Worm (Caenorhabditis elegans) whole organism, L4 larva: ENCODE measurements around the gene ehbp-1.

ENCODE experiments used
- F26F4.8 ChIP-seq: fragments of 200-800 bp; sonication (Bioruptor generic); conservative IDR thresholded peaks from 2 replicates; pipeline ENCODE4 v1.3.6; 2022; ENCODE audit warnings: missing genetic modification characterization, missing compliant biosample characterization
- F37D6.2 ChIP-seq: sonication (generic microtip); optimal IDR thresholded peaks from 2 replicates; lab custom pipeline; 2016; ENCODE audit warnings: mild to moderate bottlenecking, missing genetic modification characterization, missing compliant biosample characterization
- F44E2.7 ChIP-seq: fragments of 200-800 bp; sonication (Bioruptor generic); IDR thresholded peaks from 2 replicates; pipeline ENCODE4 v2.1.2; 2022; ENCODE audit warnings: missing genetic modification characterization, missing compliant biosample characterization
- T26A8.4 ChIP-seq: fragments of 200-800 bp; sonication (Bioruptor generic); IDR thresholded peaks from 2 replicates; pipeline ENCODE4 v1.3.6; 2022; ENCODE audit warnings: missing genetic modification characterization, missing compliant biosample characterization
- Y75B8A.6 ChIP-seq: fragments of 200-800 bp; sonication (Bioruptor generic); IDR thresholded peaks from 2 replicates; pipeline ENCODE4 v1.3.6; 2022; ENCODE audit warnings: missing genetic modification reagents, missing genetic modification characterization, missing compliant biosample characterization
- ZK337.2 ChIP-seq: fragments of 200-800 bp; sonication (Bioruptor generic); IDR thresholded peaks from 2 replicates; pipeline ENCODE4 v1.3.6; 2022; ENCODE audit warnings: missing genetic modification reagents, missing genetic modification characterization, missing compliant biosample characterization
- ceh-20 ChIP-seq: fragments of 200-800 bp; sonication (Bioruptor generic); IDR thresholded peaks from 2 replicates; pipeline ENCODE4 v1.3.6; 2022; ENCODE audit warnings: missing genetic modification reagents, missing genetic modification characterization, missing compliant biosample characterization
- ceh-44 ChIP-seq: fragments of 200-800 bp; sonication (Bioruptor generic); IDR thresholded peaks from 2 replicates; pipeline ENCODE4 v1.3.6; 2022; ENCODE audit warnings: missing genetic modification reagents, missing genetic modification characterization, missing compliant biosample characterization
- ces-1 ChIP-seq: fragments of 150-350 bp; sonication (generic microtip); optimal IDR thresholded peaks from 4 replicates; lab custom pipeline; 2014; ENCODE audit warnings: missing biosample characterization, missing genetic modification reagents, missing genetic modification characterization
- cey-2 ChIP-seq: sonication (generic microtip); optimal IDR thresholded peaks from 3 replicates; lab custom pipeline; 2017; ENCODE audit warnings: missing genetic modification characterization, mild to moderate bottlenecking, missing compliant biosample characterization, antibody characterized with exemption, borderline replicate concordance; ENCODE audit not compliant: insufficient read depth
- ctbp-1 ChIP-seq: fragments of 200-800 bp; sonication (Bioruptor generic); IDR thresholded peaks from 2 replicates; pipeline ENCODE4 v1.3.6; 2022; ENCODE audit warnings: missing genetic modification reagents, missing genetic modification characterization, missing compliant biosample characterization
- daf-16 ChIP-seq, 3 experiments: sonication (generic microtip); optimal IDR thresholded peaks; 2 replicates each; lab custom pipeline; 2016 to 2017; ENCODE audit warnings: missing genetic modification characterization in 3 of 3, missing genetic modification reagents in 3 of 3, mild to moderate bottlenecking in 2 of 3, missing compliant biosample characterization in 2 of 3, missing biosample characterization in 1 of 3, moderate library complexity in 1 of 3
- dmd-6 ChIP-seq: fragments of 200-800 bp; sonication (Bioruptor generic); IDR thresholded peaks from 2 replicates; pipeline ENCODE4 v1.3.6; 2022; ENCODE audit warnings: missing genetic modification reagents, missing genetic modification characterization, missing compliant biosample characterization
- dmd-8 ChIP-seq: fragments of 200-800 bp; sonication (Bioruptor generic); IDR thresholded peaks from 2 replicates; pipeline ENCODE4 v1.3.6; 2022; ENCODE audit warnings: missing genetic modification characterization, missing compliant biosample characterization
- dmd-9 ChIP-seq: fragments of 200-800 bp; sonication (Bioruptor generic); IDR thresholded peaks from 2 replicates; pipeline ENCODE4 v1.3.6; 2022; ENCODE audit warnings: missing genetic modification reagents, missing genetic modification characterization, missing compliant biosample characterization
- duxl-1 ChIP-seq: sonication (generic microtip); optimal IDR thresholded peaks from 2 replicates; lab custom pipeline; 2016; ENCODE audit warnings: mild to moderate bottlenecking, missing genetic modification characterization, moderate library complexity, missing compliant biosample characterization; ENCODE audit not compliant: poor library complexity
- dve-1 ChIP-seq: sonication (generic microtip); optimal IDR thresholded peaks from 2 replicates; lab custom pipeline; 2017; ENCODE audit warnings: antibody characterized with exemption, mild to moderate bottlenecking, missing genetic modification characterization, missing compliant biosample characterization; ENCODE audit not compliant: insufficient read depth
- hlh-11 ChIP-seq: fragments of 200-800 bp; sonication (Bioruptor generic); optimal IDR thresholded peaks from 2 replicates; lab custom pipeline; 2018; ENCODE audit warnings: mild to moderate bottlenecking, missing genetic modification characterization, missing compliant biosample characterization
- hlh-30 ChIP-seq: sonication (generic microtip); optimal IDR thresholded peaks from 2 replicates; lab custom pipeline; 2017; ENCODE audit warnings: antibody characterized with exemption, mild to moderate bottlenecking, missing genetic modification characterization, missing compliant biosample characterization; ENCODE audit not compliant: insufficient read depth
- hmg-1.1 ChIP-seq: fragments of 200-800 bp; sonication (Bioruptor generic); IDR thresholded peaks from 2 replicates; pipeline ENCODE4 v1.3.6; 2022; ENCODE audit warnings: missing genetic modification reagents, missing genetic modification characterization, missing compliant biosample characterization
- jun-1 ChIP-seq: fragments of 150-350 bp; optimal IDR thresholded peaks from 2 replicates; lab custom pipeline; 2014; ENCODE audit warnings: missing biosample characterization, missing genetic modification reagents, missing genetic modification characterization
- lin-1 ChIP-seq: fragments of 200-800 bp; sonication (Bioruptor generic); IDR thresholded peaks from 2 replicates; pipeline ENCODE4 v1.3.6; 2022; ENCODE audit warnings: missing genetic modification reagents, missing genetic modification characterization, missing compliant biosample characterization
- lin-13 ChIP-seq: fragments of 150-350 bp; optimal IDR thresholded peaks from 2 replicates; lab custom pipeline; 2014; ENCODE audit warnings: missing biosample characterization, missing genetic modification reagents, missing genetic modification characterization
- madf-5 ChIP-seq, 2 experiments: fragments of 200-800 bp; sonication (Bioruptor generic); IDR thresholded peaks; 2 replicates each; pipeline ENCODE4 v1.3.6; 2022; ENCODE audit warnings: missing compliant biosample characterization in 2 of 2, missing genetic modification characterization in 2 of 2
- madf-9 ChIP-seq: fragments of 200-800 bp; sonication (Bioruptor generic); conservative IDR thresholded peaks from 2 replicates; pipeline ENCODE4 v1.3.6; 2022; ENCODE audit warnings: missing genetic modification reagents, missing genetic modification characterization, missing compliant biosample characterization
- mdl-1 ChIP-seq, 2 experiments: fragments of 150-350 bp in 1 of 2; sonication (generic microtip) in 1 of 2; optimal IDR thresholded peaks; 2 replicates each; lab custom pipeline; 2014 to 2017; ENCODE audit warnings: missing biosample characterization in 2 of 2, missing genetic modification characterization in 2 of 2
- mep-1 ChIP-seq: fragments of 150-350 bp; sonication (generic microtip); optimal IDR thresholded peaks from 3 replicates; lab custom pipeline; 2014; ENCODE audit warnings: missing biosample characterization, missing genetic modification characterization
- mxl-2 ChIP-seq: fragments of 200-800 bp; sonication (Bioruptor generic); conservative IDR thresholded peaks from 2 replicates; pipeline ENCODE4 v1.3.6; 2022; ENCODE audit warnings: missing genetic modification reagents, missing genetic modification characterization, missing compliant biosample characterization
- mxl-3 ChIP-seq: fragments of 200-800 bp; sonication (Bioruptor generic); optimal IDR thresholded peaks from 2 replicates; lab custom pipeline; 2018; ENCODE audit warnings: mild to moderate bottlenecking, missing genetic modification characterization, missing compliant biosample characterization
- nhr-102 ChIP-seq: sonication (generic microtip); optimal IDR thresholded peaks from 2 replicates; lab custom pipeline; 2016; ENCODE audit warnings: mild to moderate bottlenecking, missing genetic modification characterization, moderate library complexity, missing compliant biosample characterization
- nhr-11 ChIP-seq: fragments of 150-350 bp; optimal IDR thresholded peaks from 2 replicates; lab custom pipeline; 2014; ENCODE audit warnings: missing biosample characterization, missing genetic modification characterization
- nhr-111 ChIP-seq: fragments of 200-800 bp; sonication (Bioruptor generic); optimal IDR thresholded peaks from 2 replicates; lab custom pipeline; 2018; ENCODE audit warnings: mild to moderate bottlenecking, missing genetic modification characterization, missing compliant biosample characterization
- nhr-237 ChIP-seq: sonication (generic microtip); optimal IDR thresholded peaks from 2 replicates; lab custom pipeline; 2017; ENCODE audit warnings: missing biosample characterization, missing genetic modification characterization
- nhr-25 ChIP-seq: sonication (generic microtip); optimal IDR thresholded peaks from 2 replicates; lab custom pipeline; 2017; ENCODE audit warnings: missing genetic modification characterization, mild to moderate bottlenecking, missing compliant biosample characterization, antibody characterized with exemption, moderate library complexity, borderline replicate concordance; ENCODE audit not compliant: insufficient read depth
- nhr-48 ChIP-seq: sonication (generic microtip); optimal IDR thresholded peaks from 2 replicates; lab custom pipeline; 2016; ENCODE audit warnings: mild to moderate bottlenecking, missing genetic modification characterization, missing compliant biosample characterization
- nhr-76 ChIP-seq: fragments of 150-350 bp; optimal IDR thresholded peaks from 2 replicates; lab custom pipeline; 2014; ENCODE audit warnings: missing biosample characterization, missing genetic modification characterization
- nhr-77 ChIP-seq: fragments of 150-350 bp; optimal IDR thresholded peaks from 2 replicates; lab custom pipeline; 2014; ENCODE audit warnings: missing biosample characterization, missing genetic modification characterization
- rbr-2 ChIP-seq: sonication (generic microtip); optimal IDR thresholded peaks from 2 replicates; lab custom pipeline; 2016; ENCODE audit warnings: missing genotype, missing genetic modification characterization, missing compliant biosample characterization
- sdz-12 ChIP-seq: fragments of 200-800 bp; sonication (Bioruptor generic); optimal IDR thresholded peaks from 2 replicates; lab custom pipeline; 2018; ENCODE audit warnings: mild to moderate bottlenecking, missing genetic modification characterization, missing compliant biosample characterization
- set-16 ChIP-seq: fragments of 200-800 bp; sonication (Bioruptor generic); IDR thresholded peaks from 2 replicates; pipeline ENCODE4 v1.3.6; 2022; ENCODE audit warnings: missing genetic modification reagents, missing genetic modification characterization, missing compliant biosample characterization
- snpc-1.2 ChIP-seq: fragments of 200-800 bp; sonication (Bioruptor generic); IDR thresholded peaks from 2 replicates; pipeline ENCODE4 v1.3.6; 2022; ENCODE audit warnings: missing genetic modification reagents, missing genetic modification characterization, missing compliant biosample characterization
- spr-1 ChIP-seq: sonication (generic microtip); optimal IDR thresholded peaks from 2 replicates; lab custom pipeline; 2016; ENCODE audit warnings: mild to moderate bottlenecking, missing genetic modification characterization, missing compliant biosample characterization
- spr-3 ChIP-seq: fragments of 200-800 bp; sonication (Bioruptor generic); optimal IDR thresholded peaks from 2 replicates; lab custom pipeline; 2018; ENCODE audit warnings: mild to moderate bottlenecking, missing genetic modification characterization, missing compliant biosample characterization
- tra-1 ChIP-seq: fragments of 200-800 bp; sonication (Bioruptor generic); IDR thresholded peaks from 2 replicates; pipeline ENCODE4 v1.3.6; 2022; ENCODE audit warnings: missing genetic modification reagents, missing genetic modification characterization, missing compliant biosample characterization
- unc-130 ChIP-seq: sonication (generic microtip); optimal IDR thresholded peaks from 2 replicates; lab custom pipeline; 2016; ENCODE audit warnings: missing genetic modification reagents, missing genetic modification characterization, missing compliant biosample characterization
- zfp-3 ChIP-seq: fragments of 200-800 bp; sonication (Bioruptor generic); conservative IDR thresholded peaks from 2 replicates; pipeline ENCODE4 v1.3.6; 2022; ENCODE audit warnings: missing genetic modification reagents, missing genetic modification characterization, missing compliant biosample characterization
- zip-11 ChIP-seq: fragments of 200-800 bp; sonication (Bioruptor generic); IDR thresholded peaks from 2 replicates; pipeline ENCODE4 v1.3.6; 2022; ENCODE audit warnings: missing genetic modification characterization, missing compliant biosample characterization

ehbp-1 gene

ce11 chrV:9503152-9503817 lies 47.2 kb upstream of the ehbp-1 start (continued):
- TF ChIP-seq nhr-237 (tag; lab: Kevin White, UChicago) (no peak), hlh-30 (tag; lab: Kevin White, UChicago) (peak; percentile 6), F26F4.8 (GFP tag; lab: Robert Waterston, UW) (peak; percentile 77; the same call in 1 of the 2 replicates), nhr-48 (tag; lab: Kevin White, UChicago) (peak; percentile 75), mxl-2 (GFP tag; lab: Robert Waterston, UW) (0 out of 2 replicates have a peak, but pooled peaks have one; percentile 12), ceh-44 (0 out of 2 replicates have a peak, but pooled peaks have one; percentile 43), dmd-9 (GFP tag; lab: Robert Waterston, UW) (0 out of 2 replicates have a peak, but pooled peaks have one; percentile 49), ces-1 (no peak), hmg-1.1 (GFP tag; lab: Robert Waterston, UW) (peak; percentile 87), duxl-1 (peak; percentile 65), unc-130 (GFP tag; lab: Kevin White, UChicago) (no peak), F44E2.7 (GFP tag; lab: Robert Waterston, UW) (0 out of 2 replicates have a peak, but pooled peaks have one; percentile 69), mep-1 (tag; lab: Kevin White, UChicago) (peak; percentile 56), mdl-1 (tag; optimal IDR thresholded peaks at IDR 0.05; lab: Kevin White, UChicago) (no peak), ctbp-1 (GFP tag; lab: Robert Waterston, UW) (peak; percentile 87), zfp-3 (GFP tag; lab: Robert Waterston, UW) (0 out of 2 replicates have a peak, but pooled peaks have one; percentile 59), zip-11 (GFP tag; lab: Robert Waterston, UW) (0 out of 2 replicates have a peak, but pooled peaks have one; percentile 49), spr-3 (GFP tag; lab: Kevin White, UChicago) (no peak), dve-1 (no peak), T26A8.4 (GFP tag; lab: Robert Waterston, UW) (peak; percentile 88), nhr-11 (tag; lab: Kevin White, UChicago) (no peak), mxl-3 (GFP tag; lab: Kevin White, UChicago) (peak; percentile 54), nhr-102 (tag; lab: Kevin White, UChicago) (peak; percentile 68), dmd-6 (GFP tag; lab: Robert Waterston, UW) (peak; percentile 84), lin-13 (GFP tag; lab: Kevin White, UChicago) (no peak), ZK337.2 (peak; percentile 87), daf-16 (GFP tag; optimal IDR thresholded peaks at IDR 0.05; lab: Kevin White, UChicago) (peak in 1 of 2 experiments; percentile 81), daf-16 (tag; optimal IDR thresholded peaks at IDR 0.05; lab: Kevin White, UChicago) (peak; percentile 51), tra-1 (GFP tag; lab: Robert Waterston, UW) (peak; percentile 85), nhr-76 (tag; lab: Kevin White, UChicago) (no peak), rbr-2 (tag; lab: Kevin White, UChicago) (peak; percentile 75), cey-2 (tag; lab: Kevin White, UChicago) (no peak), ceh-20 (peak; percentile 84), madf-9 (peak; percentile 79), jun-1 (tag; lab: Kevin White, UChicago) (no peak), dmd-8 (GFP tag; lab: Robert Waterston, UW) (peak; percentile 97), set-16 (GFP tag; lab: Robert Waterston, UW) (no peak), madf-5 (GFP tag; IDR thresholded peaks at IDR 0.05; lab: Robert Waterston, UW) (peak; percentile 72 to 73; a peak in 1 of 4 replicates), nhr-77 (tag; lab: Kevin White, UChicago) (peak; percentile 12), spr-1 (tag; lab: Kevin White, UChicago) (peak; percentile 41), snpc-1.2 (GFP tag; lab: Robert Waterston, UW) (peak; percentile 85; the same call in 1 of the 2 replicates), F37D6.2 (tag; lab: Kevin White, UChicago) (peak; percentile 35), hlh-11 (tag; lab: Kevin White, UChicago) (peak; percentile 65), sdz-12 (GFP tag; lab: Kevin White, UChicago) (no peak), lin-1 (peak; percentile 67; the same call in 1 of the 2 replicates), nhr-111 (peak; percentile 6), nhr-25 (tag; lab: Kevin White, UChicago) (peak; percentile 39), Y75B8A.6 (0 out of 2 replicates have a peak, but pooled peaks have one; percentile 80)
